Worm (Caenorhabditis elegans): ENCODE measurements around the gene tps-2.

Gene tps-2

DNA sequence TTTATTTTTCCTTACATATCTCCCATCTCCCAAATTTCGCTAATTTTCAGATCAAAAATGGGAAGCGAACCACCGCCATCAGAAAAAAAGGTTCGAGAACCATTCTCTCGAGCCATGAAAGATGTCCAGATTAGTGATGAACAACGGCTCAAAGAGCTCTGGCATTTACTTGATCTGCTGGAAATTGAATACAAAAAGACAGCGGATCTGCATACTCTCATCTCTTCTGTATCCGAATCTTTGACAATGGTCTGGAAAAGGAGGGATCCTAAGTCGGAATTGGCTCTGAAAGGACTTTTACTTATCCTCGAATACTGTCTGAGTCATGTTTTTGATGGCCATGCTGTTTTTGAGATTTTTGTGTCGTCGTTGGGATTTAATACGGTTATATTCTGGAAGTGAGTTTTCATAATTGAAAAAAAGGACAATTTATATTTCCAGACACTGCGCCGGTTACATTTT lies at the start of gene tps-2:
Gene tps-2, plus strand, starts transcription at position 51 of the 462 bp plus-strand sequence.
- no peak for TF ChIP-seq dpl-1 (GFP tag; optimal IDR thresholded peaks at IDR 0.05)
- TF ChIP-seq ama-1 (optimal IDR thresholded peaks at IDR 0.05): peak; percentile 63

DNA sequence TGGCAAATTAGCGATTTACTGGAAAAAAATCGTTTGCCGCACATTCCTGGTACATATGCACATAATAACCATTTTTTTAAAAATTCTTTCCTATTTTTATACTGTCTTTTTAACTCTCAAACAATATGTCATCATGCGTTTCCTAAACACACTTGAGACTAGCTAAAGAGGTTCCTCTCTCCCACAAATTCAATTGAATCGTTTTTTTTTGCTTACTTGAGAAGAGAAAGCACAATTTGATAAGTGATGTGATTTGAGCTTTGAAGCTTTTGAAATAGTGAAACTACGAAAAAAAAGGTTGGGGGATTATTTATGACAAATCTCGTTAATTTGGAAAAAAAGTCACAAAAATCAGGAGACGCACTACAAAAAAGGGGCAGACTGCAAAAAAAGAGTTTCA lies 45.7 kb upstream of the tps-2 start:
- TF ChIP-seq efl-3 (GFP tag; optimal IDR thresholded peaks at IDR 0.05): no peak
- peak; percentile 55 for TF ChIP-seq fkh-10 (GFP tag; optimal IDR thresholded peaks at IDR 0.05)
- no peak for TF ChIP-seq grh-1 (GFP tag; IDR thresholded peaks at IDR 0.05)
- TF ChIP-seq lsy-2 (tag; optimal IDR thresholded peaks at IDR 0.05): no peak
- no peak for TF ChIP-seq nhr-28 (tag; optimal IDR thresholded peaks at IDR 0.05)
- TF ChIP-seq lin-14 (GFP tag; optimal IDR thresholded peaks at IDR 0.05): no peak

DNA sequence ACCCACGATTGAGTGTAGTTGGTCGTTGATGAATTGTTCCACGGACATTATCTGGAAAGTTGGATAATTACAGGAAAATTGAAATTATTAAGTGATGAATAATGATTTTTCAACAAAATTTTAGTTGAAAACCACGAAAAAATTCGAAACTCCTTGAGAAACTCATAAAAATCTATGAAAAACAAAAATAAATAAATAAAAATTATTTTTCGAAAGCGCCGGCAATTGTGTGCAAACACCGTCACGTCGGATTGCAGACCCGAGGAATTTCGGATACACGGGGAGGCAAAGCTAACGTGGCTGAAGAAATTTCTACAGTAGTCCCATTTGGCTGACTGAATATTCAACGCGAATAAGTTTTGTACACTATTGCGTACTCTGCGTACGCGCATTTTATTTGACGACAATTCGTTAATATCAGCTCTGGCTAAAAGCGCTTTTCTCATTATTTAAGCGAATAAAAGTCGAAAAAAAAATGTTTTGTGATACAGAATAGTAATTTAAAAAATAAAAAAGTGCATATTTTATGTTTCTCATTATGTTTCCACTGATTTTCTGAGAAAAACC lies 39.1 kb upstream of the tps-2 start, which contains the start of gene mog-4:
Gene mog-4, minus strand, starts transcription at position 51 of the 567 bp plus-strand sequence.
- TF ChIP-seq F16B12.6 (tag; optimal IDR thresholded peaks at IDR 0.05) (peak; percentile 93), efl-1 (optimal IDR thresholded peaks at IDR 0.05) (peak; percentile 85 to 86), efl-1 (GFP tag; optimal IDR thresholded peaks at IDR 0.05 in 1 of 2) (peak; percentile 77 to 98), C34B4.2 (tag; optimal IDR thresholded peaks at IDR 0.05) (peak; percentile 54), pax-3 (tag; optimal IDR thresholded peaks at IDR 0.05) (peak; percentile 98), lin-14 (GFP tag; optimal IDR thresholded peaks at IDR 0.05) (peak; percentile 97), unc-130 (tag; optimal IDR thresholded peaks at IDR 0.05) (peak; percentile 81), ceh-88 (GFP tag; IDR thresholded peaks at IDR 0.05) (peak; percentile 100), hlh-4 (tag; optimal IDR thresholded peaks at IDR 0.05) (peak; percentile 67), mab-9 (GFP tag; IDR thresholded peaks at IDR 0.05) (peak; percentile 100), skn-1 (tag; optimal IDR thresholded peaks at IDR 0.05) (peak; percentile 33), ets-5 (GFP tag; IDR thresholded peaks at IDR 0.05) (peak; percentile 92; the same call in 1 of the 2 replicates), fkh-8 (tag; optimal IDR thresholded peaks at IDR 0.05) (peak; percentile 98), ceh-90 (tag; optimal IDR thresholded peaks at IDR 0.05) (peak; percentile 82), grh-1 (GFP tag; IDR thresholded peaks at IDR 0.05) (peak; percentile 99), efl-3 (GFP tag; optimal IDR thresholded peaks at IDR 0.05) (peak; percentile 73), blmp-1 (tag; optimal IDR thresholded peaks at IDR 0.05) (peak; percentile 49), nhr-90 (tag; optimal IDR thresholded peaks at IDR 0.05; ENCODE audit: poor library complexity) (peak; percentile 98), elt-3 (tag; optimal IDR thresholded peaks at IDR 0.05) (peak in 2 of 6 experiments; percentile 66 to 68), fkh-4 (tag; optimal IDR thresholded peaks at IDR 0.05; ENCODE audit: borderline replicate concordance) (peak; percentile 89), lir-3 (tag; optimal IDR thresholded peaks at IDR 0.05; ENCODE audit: poor library complexity) (peak; percentile 99), ceh-8 (GFP tag; optimal IDR thresholded peaks at IDR 0.05) (peak; percentile 95), C04F5.9 (tag; optimal IDR thresholded peaks at IDR 0.05) (peak; percentile 97), dsc-1 (tag; optimal IDR thresholded peaks at IDR 0.05) (peak; percentile 98), mdl-1 (tag; optimal IDR thresholded peaks at IDR 0.05) (peak in 1 of 2 experiments; percentile 81), lin-15B (tag; optimal IDR thresholded peaks at IDR 0.05) (peak; percentile 73), C16A3.4 (tag; optimal IDR thresholded peaks at IDR 0.05) (peak; percentile 82), sup-37 (GFP tag; optimal IDR thresholded peaks at IDR 0.05) (peak; percentile 83), snu-23 (GFP tag; optimal IDR thresholded peaks at IDR 0.05) (peak; percentile 98), lin-39 (tag; optimal IDR thresholded peaks at IDR 0.05) (peak; percentile 38), elt-2 (tag; optimal IDR thresholded peaks at IDR 0.05) (peak; percentile 86), nhr-85 (tag) (peak; percentile 98), lin-13 (GFP tag; optimal IDR thresholded peaks at IDR 0.05) (peak; percentile 71), aly-2 (tag; optimal IDR thresholded peaks at IDR 0.05) (peak; percentile 45), unc-86 (tag; optimal IDR thresholded peaks at IDR 0.05) (peak; percentile 97), ztf-11 (tag; optimal IDR thresholded peaks at IDR 0.05) (peak in 1 of 2 experiments; percentile 96), zip-4 (GFP tag; optimal IDR thresholded peaks at IDR 0.05) (peak; percentile 85), lsy-2 (tag; optimal IDR thresholded peaks at IDR 0.05) (peak; percentile 98), egl-13 (tag; optimal IDR thresholded peaks at IDR 0.05) (peak; percentile 96), mep-1 (tag; optimal IDR thresholded peaks at IDR 0.05) (peak; percentile 88), nhr-77 (tag; optimal IDR thresholded peaks at IDR 0.05) (peak; percentile 95), sox-4 (tag; optimal IDR thresholded peaks at IDR 0.05) (peak; percentile 93), Y116A8C.19 (tag; optimal IDR thresholded peaks at IDR 0.05; ENCODE audit: borderline replicate concordance) (peak; percentile 59)
